Fruit fly (Drosophila melanogaster) whole organism, embryonic: Measurements from ENCODE around the gene Srp14.

Experiments used
- CG3995 ChIP-seq: fragments of 200-800 bp; sonication (Bioruptor generic); optimal IDR thresholded peaks from 3 replicates; lab custom pipeline; 2016; ENCODE audit warnings: missing biosample characterization, missing genetic modification characterization
- CkIIα-i1 ChIP-seq: fragments of 200-800 bp; sonication (Bioruptor generic); IDR thresholded peaks from 2 replicates; pipeline ENCODE4 v1.3.6; 2022; ENCODE audit warnings: missing biosample characterization, missing genetic modification characterization

dm6 chr3R:20534575-20534974 lies 45.3 kb upstream of the Srp14 start, which contains the start of the genes MtnE and MtnD:
- TF ChIP-seq CkIIα-i1 (GFP tag; lab: Robert Waterston, UW) (no peak), CG3995 (GFP tag; lab: Kevin White, UChicago) (no peak)
